Fruit fly (Drosophila melanogaster) whole organism, adult: Measurements from ENCODE around the gene BCL7-like.

Experiments used
- CG11617 ChIP-seq: fragments of 200-800 bp; sonication (Bioruptor generic); optimal IDR thresholded peaks from 2 replicates; lab custom pipeline; 2017; ENCODE audit warnings: mild to moderate bottlenecking, missing biosample characterization, missing genetic modification reagents, missing genetic modification characterization
- CG12768 ChIP-seq: fragments of 200-800 bp; sonication (Bioruptor generic); optimal IDR thresholded peaks from 2 replicates; lab custom pipeline; 2017; ENCODE audit warnings: missing biosample characterization, missing genetic modification characterization, mild to moderate bottlenecking, moderate library complexity, missing genetic modification reagents
- CG14711 ChIP-seq: fragments of 200-800 bp; sonication (Bioruptor generic); optimal IDR thresholded peaks from 2 replicates; lab custom pipeline; 2018; ENCODE audit warnings: missing biosample characterization, mild to moderate bottlenecking, missing genetic modification characterization, moderate library complexity
- CG1620 ChIP-seq: fragments of 200-800 bp; sonication (Bioruptor generic); optimal IDR thresholded peaks from 2 replicates; lab custom pipeline; 2016; ENCODE audit warnings: missing biosample characterization, missing genetic modification characterization
- CG33017 ChIP-seq: fragments of 200-800 bp; sonication (Bioruptor generic); optimal IDR thresholded peaks from 2 replicates; lab custom pipeline; 2018; ENCODE audit warnings: missing biosample characterization, mild to moderate bottlenecking, missing genetic modification characterization, moderate library complexity
- CG5204 ChIP-seq: fragments of 200-800 bp; sonication (Bioruptor generic); optimal IDR thresholded peaks from 2 replicates; lab custom pipeline; 2016; ENCODE audit warnings: missing biosample characterization, missing genetic modification characterization
- CG7045 ChIP-seq: fragments of 200-800 bp; sonication (Bioruptor generic); optimal IDR thresholded peaks from 2 replicates; lab custom pipeline; 2017; ENCODE audit warnings: missing biosample characterization, mild to moderate bottlenecking, missing genetic modification characterization
- CG7101 ChIP-seq: fragments of 200-800 bp; sonication (Bioruptor generic); optimal IDR thresholded peaks from 2 replicates; lab custom pipeline; 2018; ENCODE audit warnings: missing biosample characterization, mild to moderate bottlenecking, missing genetic modification characterization, moderate library complexity
- Clk ChIP-seq: fragments of 200-800 bp; sonication (Bioruptor generic); optimal IDR thresholded peaks from 2 replicates; lab custom pipeline; 2017; ENCODE audit warnings: missing biosample characterization, missing genetic modification characterization
- Crg-1 ChIP-seq: fragments of 200-800 bp; sonication (Bioruptor generic); optimal IDR thresholded peaks from 2 replicates; lab custom pipeline; 2016; ENCODE audit warnings: missing biosample characterization, missing genetic modification characterization
- Hr96 ChIP-seq: fragments of 200-800 bp; sonication (Bioruptor generic); optimal IDR thresholded peaks from 2 replicates; lab custom pipeline; 2016; ENCODE audit warnings: missing biosample characterization, missing genetic modification characterization
- Mnt ChIP-seq: fragments of 200-800 bp; sonication (Bioruptor generic); optimal IDR thresholded peaks from 2 replicates; lab custom pipeline; 2016; ENCODE audit warnings: missing biosample characterization, mild to moderate bottlenecking, missing genetic modification characterization
- bab1 ChIP-seq: fragments of 200-800 bp; sonication (Bioruptor generic); optimal IDR thresholded peaks from 3 replicates; lab custom pipeline; 2019; ENCODE audit warnings: missing biosample characterization, mild to moderate bottlenecking, missing genetic modification characterization, moderate library complexity
- cic ChIP-seq: fragments of 200-800 bp; sonication (Bioruptor generic); optimal IDR thresholded peaks from 2 replicates; lab custom pipeline; 2017; ENCODE audit warnings: missing biosample characterization, mild to moderate bottlenecking, missing genetic modification characterization, moderate library complexity
- cnc ChIP-seq, 2 experiments: fragments of >200 bp; optimal IDR thresholded peaks; 2 replicates each; lab custom pipeline; 2017
- kay ChIP-seq: fragments of 200-800 bp; sonication (Bioruptor generic); peaks from one replicate; lab custom pipeline; 2016; ENCODE audit warnings: missing biosample characterization, missing genetic modification characterization, borderline replicate concordance
- ovo ChIP-seq: fragments of 200-800 bp; sonication (Bioruptor generic); optimal IDR thresholded peaks from 2 replicates; lab custom pipeline; 2016; ENCODE audit warnings: missing biosample characterization, missing genetic modification characterization
- pad ChIP-seq: fragments of 200-800 bp; sonication (Bioruptor generic); optimal IDR thresholded peaks from 3 replicates; lab custom pipeline; 2017; ENCODE audit warnings: missing biosample characterization, missing genetic modification characterization, mild to moderate bottlenecking, moderate library complexity, missing genetic modification reagents
- tj ChIP-seq: fragments of 200-800 bp; sonication (Bioruptor generic); optimal IDR thresholded peaks from 3 replicates; lab custom pipeline; 2017; ENCODE audit warnings: missing biosample characterization, mild to moderate bottlenecking, missing genetic modification characterization, moderate library complexity
- toe ChIP-seq: fragments of 200-800 bp; sonication (Bioruptor generic); optimal IDR thresholded peaks from 2 replicates; lab custom pipeline; 2016; ENCODE audit warnings: missing biosample characterization, missing genetic modification characterization

BCL7-like gene

dm6 chrX:9355996-9356708 lies at the start of gene BCL7-like, which contains the start of gene Zdhhc8:
BCL7-like (plus strand) TSS chrX:9356634.
Zdhhc8 (minus strand) TSS chrX:9356227.
- TF ChIP-seq cic = no peak
- TF ChIP-seq CG1620 = peak; percentile 62
- TF ChIP-seq CG5204 (GFP tag; lab: Kevin White, UChicago) = peak; percentile 41
- TF ChIP-seq CG33017 (tag; lab: Kevin White, UChicago) = no peak
- TF ChIP-seq CG7045 (GFP tag; lab: Kevin White, UChicago) = no peak
- no peak for TF ChIP-seq CG11617 (GFP tag; lab: Kevin White, UChicago)
- peak; percentile 41 for TF ChIP-seq ovo
- no peak for TF ChIP-seq pad (GFP tag; lab: Kevin White, UChicago)
- peak; percentile 1 for TF ChIP-seq Crg-1
- no peak for TF ChIP-seq toe
- peak; percentile 61 for TF ChIP-seq bab1 (GFP tag; lab: Kevin White, UChicago)
- TF ChIP-seq Mnt (GFP tag; lab: Kevin White, UChicago) = peak; percentile 84
- no peak for TF ChIP-seq tj (GFP tag; lab: Kevin White, UChicago)
- TF ChIP-seq cnc (optimal IDR thresholded peaks at IDR 0.05; lab: Kevin White, UChicago) = no peak
- no peak for TF ChIP-seq Clk (GFP tag; lab: Kevin White, UChicago)
- TF ChIP-seq CG14711 (tag; lab: Kevin White, UChicago) = no peak
- no peak for TF ChIP-seq kay (GFP tag; lab: Kevin White, UChicago)
- peak; percentile 59 for TF ChIP-seq CG7101 (tag; lab: Kevin White, UChicago)
- TF ChIP-seq CG12768 (GFP tag; lab: Kevin White, UChicago) = no peak
- peak; percentile 49 for TF ChIP-seq Hr96 (GFP tag; lab: Kevin White, UChicago)

dm6 chrX:9309959-9310658 lies 46.3 kb upstream of the BCL7-like start:
- TF ChIP-seq Clk (GFP tag; lab: Kevin White, UChicago) = no peak
- TF ChIP-seq ovo = no peak
- TF ChIP-seq Mnt (GFP tag; lab: Kevin White, UChicago) = no peak
- no peak for TF ChIP-seq CG11617 (GFP tag; lab: Kevin White, UChicago)
- TF ChIP-seq toe = no peak

DNA sequence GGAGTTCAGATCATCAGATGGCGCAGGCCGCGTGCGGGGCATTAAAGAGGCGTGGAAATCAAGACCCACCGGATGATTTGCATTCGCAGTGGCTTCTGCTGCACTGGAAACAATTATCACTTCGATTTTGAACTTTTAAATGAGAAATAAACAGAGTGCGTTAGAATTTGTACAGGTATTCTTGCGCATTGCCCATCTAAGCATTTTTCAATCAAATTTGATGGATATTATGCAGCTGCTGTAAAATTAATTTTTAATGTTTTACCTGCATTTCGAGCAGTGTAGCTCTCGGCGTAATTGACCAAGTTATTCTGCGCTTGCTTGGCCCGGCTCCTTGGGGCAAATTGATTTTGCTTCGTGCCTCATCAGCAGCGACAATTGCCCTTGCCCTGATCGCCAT lies 39.3 kb upstream of the BCL7-like start:
- TF ChIP-seq CG33017 (tag; lab: Kevin White, UChicago) = no peak
- TF ChIP-seq CG5204 (GFP tag; lab: Kevin White, UChicago) = no peak
- TF ChIP-seq CG12768 (GFP tag; lab: Kevin White, UChicago) = no peak
- no peak for TF ChIP-seq bab1 (GFP tag; lab: Kevin White, UChicago)

dm6 chrX:9319140-9319539 lies 37.3 kb upstream of the BCL7-like start, which contains the start of the genes c12.1 and c12.2:
c12.1 (minus strand) TSS chrX:9319223.
c12.2 (plus strand) TSS chrX:9319359.
- peak; percentile 17 for TF ChIP-seq CG1620
- peak; percentile 89 for TF ChIP-seq Mnt (GFP tag; lab: Kevin White, UChicago)
- peak; percentile 21 for TF ChIP-seq tj (GFP tag; lab: Kevin White, UChicago)
- peak; percentile 52 for TF ChIP-seq bab1 (GFP tag; lab: Kevin White, UChicago)
- TF ChIP-seq Crg-1 = no peak
- no peak for TF ChIP-seq CG12768 (GFP tag; lab: Kevin White, UChicago)
- no peak for TF ChIP-seq CG5204 (GFP tag; lab: Kevin White, UChicago)

DNA sequence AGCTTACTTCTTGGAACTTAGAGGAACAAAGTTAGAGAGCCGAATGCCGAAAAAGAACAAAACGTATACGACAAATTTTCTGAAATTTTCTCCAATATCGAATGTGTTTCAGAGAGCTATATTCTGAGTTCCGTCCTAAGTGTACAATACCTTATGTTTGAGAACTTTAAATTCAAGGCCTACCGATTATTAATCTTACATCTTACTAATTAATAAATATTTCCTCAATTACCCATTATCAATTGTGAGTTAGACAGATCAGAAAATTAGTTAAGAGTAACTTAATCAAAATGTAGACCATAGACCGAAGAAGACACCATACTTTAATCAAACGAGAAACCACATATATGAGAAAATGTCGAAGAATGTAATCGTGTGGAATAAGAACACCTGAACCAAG lies 26.0 kb upstream of the BCL7-like start, which contains the start of gene CG34450:
Gene CG34450 (minus strand): TSS at position 101 of the 400 bp plus-strand sequence.
- no peak for TF ChIP-seq Crg-1
- no peak for TF ChIP-seq ovo
- no peak for TF ChIP-seq CG1620
- TF ChIP-seq Mnt (GFP tag; lab: Kevin White, UChicago) = no peak
- TF ChIP-seq cnc (optimal IDR thresholded peaks at IDR 0.05; lab: Kevin White, UChicago) = no peak

DNA sequence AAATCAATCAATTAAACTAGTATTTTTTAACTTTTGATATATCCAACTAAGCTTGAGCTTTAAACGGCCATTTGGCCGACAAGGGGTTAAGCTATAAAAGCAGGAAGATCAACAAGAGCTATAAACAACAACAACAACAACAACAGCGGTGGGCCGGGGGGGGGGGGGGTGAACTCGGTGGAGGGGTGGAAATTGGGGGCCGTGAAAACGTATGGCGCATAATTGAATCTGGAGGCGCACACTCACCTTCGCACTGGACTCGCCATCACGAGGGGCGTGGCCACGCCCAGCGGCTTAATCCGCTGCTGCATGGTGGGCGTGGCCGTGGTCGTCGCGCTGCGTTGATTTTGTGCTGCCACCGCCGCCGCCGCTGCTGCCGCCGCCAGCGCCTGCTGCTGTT lies 24.2 kb upstream of the BCL7-like start:
- TF ChIP-seq CG11617 (GFP tag; lab: Kevin White, UChicago) (no peak), kay (GFP tag; lab: Kevin White, UChicago) (no peak), ovo (no peak), cic (no peak), CG5204 (GFP tag; lab: Kevin White, UChicago) (no peak), Clk (GFP tag; lab: Kevin White, UChicago) (no peak), CG12768 (GFP tag; lab: Kevin White, UChicago) (no peak), CG14711 (tag; lab: Kevin White, UChicago) (no peak), Mnt (GFP tag; lab: Kevin White, UChicago) (no peak), CG7101 (tag; lab: Kevin White, UChicago) (no peak), CG7045 (GFP tag; lab: Kevin White, UChicago) (no peak)
